Fruit fly (Drosophila melanogaster) whole organism, larva: ENCODE results near the gene frac.

Experiments used
- noc ChIP-seq: fragments of 200-800 bp; sonication (Bioruptor generic); optimal IDR thresholded peaks from 3 replicates; lab custom pipeline; 2019; ENCODE audit warnings: missing biosample characterization, mild to moderate bottlenecking, missing genetic modification characterization, moderate library complexity

The frac gene

dm6 chr3L:7614226-7614625 is 51.8 kb downstream of the frac start:
- no peak for TF ChIP-seq noc (tag; lab: Kevin White, UChicago)

dm6 chr3L:7617436-7617979 is 55.1 kb downstream of the frac start:
- TF ChIP-seq noc (tag; lab: Kevin White, UChicago), result no peak
